Worm (Caenorhabditis elegans): Measurements from ENCODE around the gene srh-19.

ce11 chrX:1454385-1454784, 41.4 kb downstream of the srh-19 start:
- TF ChIP-seq nfya-1 (tag; optimal IDR thresholded peaks at IDR 0.05) (peak; percentile 82), eyg-1 (tag; optimal IDR thresholded peaks at IDR 0.05) (no peak)
